Worm (Caenorhabditis elegans): ENCODE measurements around the gene txt-6.

DNA sequence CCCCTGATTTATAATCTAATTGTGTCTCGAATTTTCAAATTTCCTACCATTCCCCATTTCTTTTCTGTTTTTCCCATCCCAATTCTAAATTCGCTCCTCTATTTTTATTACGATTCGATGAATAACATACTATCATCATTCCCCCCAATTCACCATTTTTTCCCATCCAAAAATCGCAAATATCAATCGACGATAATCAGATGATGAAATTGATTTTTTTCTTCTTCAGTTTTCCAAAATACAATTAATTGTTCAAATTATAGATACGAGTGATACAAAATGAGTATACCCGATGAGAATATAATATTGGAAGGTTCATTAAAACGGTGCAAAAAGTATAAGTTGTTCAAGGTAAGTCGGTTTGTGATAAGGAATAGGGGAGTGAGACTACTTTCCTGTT, 36.0 kb upstream of the txt-6 start, which contains the start of gene soc-1:
- TF ChIP-seq lin-39 (tag; optimal IDR thresholded peaks at IDR 0.05): no peak
- TF ChIP-seq ceh-82 (tag; optimal IDR thresholded peaks at IDR 0.05): no peak
- no peak for TF ChIP-seq unc-62 (GFP tag; optimal IDR thresholded peaks at IDR 0.05)
- no peak for TF ChIP-seq sma-9 (GFP tag; optimal IDR thresholded peaks at IDR 0.05)
- TF ChIP-seq sma-9 (tag; optimal IDR thresholded peaks at IDR 0.05): no peak
- TF ChIP-seq ama-1 (optimal IDR thresholded peaks at IDR 0.05): no peak
- no peak for TF ChIP-seq lin-13 (GFP tag; optimal IDR thresholded peaks at IDR 0.05)
- no peak for TF ChIP-seq nhr-237 (tag; optimal IDR thresholded peaks at IDR 0.05)
- TF ChIP-seq elt-1 (tag; optimal IDR thresholded peaks at IDR 0.05): no peak
- TF ChIP-seq lin-11 (tag; optimal IDR thresholded peaks at IDR 0.05): no peak
- TF ChIP-seq F13H6.1 (tag; optimal IDR thresholded peaks at IDR 0.05): no peak
- TF ChIP-seq nhr-11 (tag; optimal IDR thresholded peaks at IDR 0.05): no peak
- no peak for TF ChIP-seq ztf-11 (tag; optimal IDR thresholded peaks at IDR 0.05)
- no peak for TF ChIP-seq elt-3 (tag; optimal IDR thresholded peaks at IDR 0.05)

All from whole organism, L2 larva.